Fruit fly (Drosophila melanogaster) whole organism, embryonic: ENCODE results near the gene Cyp4ac1.

ENCODE experiments used
- Bgb ChIP-seq: fragments of 200-800 bp; sonication (Bioruptor generic); IDR thresholded peaks from 2 replicates; pipeline ENCODE4 v1.3.6; 2022; ENCODE audit warnings: missing biosample characterization, missing genetic modification characterization; ENCODE audit not compliant: partially characterized antibody
- Blimp-1 ChIP-seq: fragments of 200-800 bp; sonication (Bioruptor generic); optimal IDR thresholded peaks from 3 replicates; lab custom pipeline; 2018; ENCODE audit warnings: missing biosample characterization, missing genetic modification characterization, mild to moderate bottlenecking, moderate library complexity, missing genetic modification reagents
- CG10267 ChIP-seq: fragments of 200-800 bp; sonication (Bioruptor generic); optimal IDR thresholded peaks from 2 replicates; lab custom pipeline; 2018; ENCODE audit warnings: missing biosample characterization, mild to moderate bottlenecking, missing genetic modification characterization, moderate library complexity
- CG10543 ChIP-seq: fragments of 200-800 bp; sonication (Bioruptor generic); optimal IDR thresholded peaks from 3 replicates; lab custom pipeline; 2017; ENCODE audit warnings: missing biosample characterization, mild to moderate bottlenecking, missing genetic modification characterization, moderate library complexity
- CG10565 ChIP-seq: fragments of 200-800 bp; sonication (Bioruptor generic); optimal IDR thresholded peaks from 3 replicates; lab custom pipeline; 2016; ENCODE audit warnings: missing biosample characterization, mild to moderate bottlenecking, missing genetic modification characterization
- CG11504 ChIP-seq: fragments of 200-800 bp; sonication (Bioruptor generic); optimal IDR thresholded peaks from 3 replicates; lab custom pipeline; 2019; ENCODE audit warnings: missing biosample characterization, mild to moderate bottlenecking, missing genetic modification characterization, moderate library complexity
- CG12299 ChIP-seq: fragments of 200-800 bp; sonication (Bioruptor generic); optimal IDR thresholded peaks from 2 replicates; lab custom pipeline; 2018; ENCODE audit warnings: missing biosample characterization, mild to moderate bottlenecking, missing genetic modification characterization
- CG13123 ChIP-seq: fragments of 200-800 bp; sonication (Bioruptor generic); optimal IDR thresholded peaks from 2 replicates; lab custom pipeline; 2016; ENCODE audit warnings: missing biosample characterization, missing genetic modification characterization
- CG13287 ChIP-seq: fragments of 200-800 bp; sonication (Bioruptor generic); IDR thresholded peaks from 2 replicates; pipeline ENCODE4 v1.3.6; 2022; ENCODE audit warnings: missing biosample characterization, missing genetic modification characterization; ENCODE audit not compliant: partially characterized antibody
- CG14710 ChIP-seq: fragments of 200-800 bp; sonication (Bioruptor generic); optimal IDR thresholded peaks from 3 replicates; lab custom pipeline; 2019; ENCODE audit warnings: missing biosample characterization, mild to moderate bottlenecking, missing genetic modification characterization, moderate library complexity
- CG15601 ChIP-seq: fragments of 200-800 bp; sonication (Bioruptor generic); optimal IDR thresholded peaks from 3 replicates; lab custom pipeline; 2019; ENCODE audit warnings: missing biosample characterization, mild to moderate bottlenecking, missing genetic modification characterization, moderate library complexity
- CG17359 ChIP-seq: fragments of 200-800 bp; sonication (Bioruptor generic); optimal IDR thresholded peaks from 3 replicates; lab custom pipeline; 2018; ENCODE audit warnings: missing biosample characterization, mild to moderate bottlenecking, missing genetic modification characterization, moderate library complexity
- CG17912 ChIP-seq: fragments of 200-800 bp; sonication (Bioruptor generic); optimal IDR thresholded peaks from 2 replicates; lab custom pipeline; 2018; ENCODE audit warnings: missing biosample characterization, mild to moderate bottlenecking, missing genetic modification characterization
- CG2199 ChIP-seq: fragments of 200-800 bp; sonication (Bioruptor generic); IDR thresholded peaks from 3 replicates; pipeline ENCODE4 v1.3.6; 2022; ENCODE audit warnings: missing biosample characterization, missing genetic modification characterization
- CG31365 ChIP-seq: fragments of 200-800 bp; sonication (Bioruptor generic); optimal IDR thresholded peaks from 2 replicates; lab custom pipeline; 2018; ENCODE audit warnings: missing biosample characterization, mild to moderate bottlenecking, missing genetic modification characterization
- CG3726 ChIP-seq: fragments of 200-800 bp; sonication (Bioruptor generic); IDR thresholded peaks from 3 replicates; pipeline ENCODE4, ENCODE4 v1.3.6; 2022; ENCODE audit warnings: missing biosample characterization, missing genetic modification characterization
- CG3838 ChIP-seq: fragments of 200-800 bp; sonication (Bioruptor generic); optimal IDR thresholded peaks from 3 replicates; lab custom pipeline; 2016; ENCODE audit warnings: missing biosample characterization, missing genetic modification characterization
- CG4424 ChIP-seq: fragments of 200-800 bp; sonication (Bioruptor generic); optimal IDR thresholded peaks from 3 replicates; lab custom pipeline; 2016; ENCODE audit warnings: missing biosample characterization, missing genetic modification characterization
- CG5180 ChIP-seq: fragments of 200-800 bp; sonication (Bioruptor generic); optimal IDR thresholded peaks from 3 replicates; lab custom pipeline; 2017; ENCODE audit warnings: missing biosample characterization, missing genetic modification characterization, mild to moderate bottlenecking, moderate library complexity, missing genetic modification reagents
- CG8359 ChIP-seq: fragments of 200-800 bp; sonication (Bioruptor generic); optimal IDR thresholded peaks from 2 replicates; lab custom pipeline; 2017; ENCODE audit warnings: missing biosample characterization, mild to moderate bottlenecking, missing genetic modification characterization, borderline replicate concordance
- CG9932 ChIP-seq: fragments of 200-800 bp; sonication (Bioruptor generic); IDR thresholded peaks from 2 replicates; pipeline ENCODE4 v1.3.6; 2022; ENCODE audit warnings: missing biosample characterization, missing genetic modification characterization
- CTCF ChIP-seq: fragments of 200-800 bp; sonication (Bioruptor generic); optimal IDR thresholded peaks from 2 replicates; lab custom pipeline; 2017; ENCODE audit warnings: missing biosample characterization, mild to moderate bottlenecking, missing genetic modification characterization, moderate library complexity
- D ChIP-seq, 2 experiments: fragments of 200-800 bp in 1 of 2; fragments of >200 bp in 1 of 2; sonication (Bioruptor generic) in 1 of 2; optimal IDR thresholded peaks; 2 replicates in 1 of 2; 3 replicates in 1 of 2; lab custom pipeline; 2017; ENCODE audit warnings: mild to moderate bottlenecking in 1 of 2, missing biosample characterization in 1 of 2, missing genetic modification characterization in 1 of 2, missing genetic modification reagents in 1 of 2
- D19A ChIP-seq: fragments of 200-800 bp; optimal IDR thresholded peaks from 3 replicates; lab custom pipeline; 2019; ENCODE audit warnings: missing biosample characterization, mild to moderate bottlenecking, missing genetic modification characterization, moderate library complexity
- Dfd ChIP-seq, 2 experiments: fragments of >200 bp; optimal IDR thresholded peaks; 2 replicates each; lab custom pipeline; 2017; ENCODE audit warnings: missing biosample characterization in 2 of 2, missing genetic modification characterization in 2 of 2
- Eip74EF ChIP-seq, 2 experiments: fragments of 200-800 bp in 1 of 2; fragments of >200 bp in 1 of 2; sonication (Bioruptor generic) in 1 of 2; optimal IDR thresholded peaks; 2 replicates each; lab custom pipeline; 2017 to 2019; ENCODE audit warnings: missing biosample characterization in 2 of 2, missing genetic modification characterization in 2 of 2, mild to moderate bottlenecking in 1 of 2, moderate library complexity in 1 of 2
- HmgZ ChIP-seq: fragments of 200-800 bp; sonication (Bioruptor generic); optimal IDR thresholded peaks from 2 replicates; lab custom pipeline; 2018; ENCODE audit warnings: missing biosample characterization, mild to moderate bottlenecking, missing genetic modification characterization
- Opbp ChIP-seq: fragments of 200-800 bp; sonication (Bioruptor generic); IDR thresholded peaks from 3 replicates; pipeline ENCODE4 v1.3.6; 2022; ENCODE audit warnings: missing biosample characterization, missing genetic modification characterization; ENCODE audit not compliant: partially characterized antibody
- PHDP ChIP-seq: fragments of 200-800 bp; sonication (Bioruptor generic); optimal IDR thresholded peaks from 3 replicates; lab custom pipeline; 2018; ENCODE audit warnings: missing biosample characterization, mild to moderate bottlenecking, missing genetic modification characterization, moderate library complexity
- Six4 ChIP-seq: fragments of 200-800 bp; sonication (Bioruptor generic); optimal IDR thresholded peaks from 2 replicates; lab custom pipeline; 2016; ENCODE audit warnings: missing biosample characterization, missing genetic modification characterization
- Xrp1 ChIP-seq: fragments of 200-800 bp; sonication (Bioruptor generic); IDR thresholded peaks from 2 replicates; pipeline ENCODE4 v1.3.6; 2022; ENCODE audit warnings: missing biosample characterization, missing genetic modification characterization
- YL-1 ChIP-seq: fragments of 200-800 bp; sonication (Bioruptor generic); optimal IDR thresholded peaks from 3 replicates; lab custom pipeline; 2017; ENCODE audit warnings: missing biosample characterization, mild to moderate bottlenecking, missing genetic modification characterization
- amos ChIP-seq: fragments of 200-800 bp; sonication (Bioruptor generic); IDR thresholded peaks from 2 replicates; pipeline ENCODE4 v1.3.6; 2022; ENCODE audit warnings: missing biosample characterization, missing genetic modification characterization; ENCODE audit not compliant: partially characterized antibody
- bsh ChIP-seq, 2 experiments: fragments of 200-800 bp; sonication (Bioruptor generic); optimal IDR thresholded peaks; 2 replicates each; lab custom pipeline; 2017 to 2018; ENCODE audit warnings: mild to moderate bottlenecking in 2 of 2, missing biosample characterization in 2 of 2, missing genetic modification characterization in 2 of 2, moderate library complexity in 1 of 2
- ci ChIP-seq: fragments of 200-800 bp; sonication (Bioruptor generic); IDR thresholded peaks from 3 replicates; pipeline ENCODE4 v1.3.6; 2022; ENCODE audit warnings: missing biosample characterization, missing genetic modification characterization
- crc ChIP-seq: fragments of 200-800 bp; sonication (Bioruptor generic); optimal IDR thresholded peaks from 2 replicates; lab custom pipeline; 2016; ENCODE audit warnings: missing biosample characterization, missing genetic modification characterization
- fd96Cb ChIP-seq: fragments of 200-800 bp; sonication (Bioruptor generic); optimal IDR thresholded peaks from 2 replicates; lab custom pipeline; 2018; ENCODE audit warnings: missing biosample characterization, mild to moderate bottlenecking, missing genetic modification characterization, moderate library complexity
- gro ChIP-seq: fragments of 200-800 bp; sonication (Bioruptor generic); optimal IDR thresholded peaks from 2 replicates; lab custom pipeline; 2016; ENCODE audit warnings: missing biosample characterization, missing genetic modification characterization
- insv ChIP-seq, 2 experiments: fragments of 200-800 bp; sonication (Bioruptor generic); optimal IDR thresholded peaks; 3 replicates each; lab custom pipeline; 2016 to 2018; ENCODE audit warnings: missing biosample characterization in 2 of 2, missing genetic modification characterization in 2 of 2
- jing ChIP-seq: fragments of 200-800 bp; sonication (Bioruptor generic); optimal IDR thresholded peaks from 2 replicates; lab custom pipeline; 2018; ENCODE audit warnings: missing biosample characterization, mild to moderate bottlenecking, missing genetic modification characterization
- nerfin-1 ChIP-seq: fragments of 200-800 bp; sonication (Bioruptor generic); optimal IDR thresholded peaks from 3 replicates; lab custom pipeline; 2019; ENCODE audit warnings: missing biosample characterization, mild to moderate bottlenecking, missing genetic modification characterization, moderate library complexity
- pita ChIP-seq: fragments of 200-800 bp; sonication (Bioruptor generic); optimal IDR thresholded peaks from 2 replicates; lab custom pipeline; 2017; ENCODE audit warnings: missing biosample characterization, mild to moderate bottlenecking, missing genetic modification characterization
- sd ChIP-seq: fragments of 200-800 bp; sonication (Bioruptor generic); optimal IDR thresholded peaks from 3 replicates; lab custom pipeline; 2018; ENCODE audit warnings: missing biosample characterization, mild to moderate bottlenecking, missing genetic modification characterization, moderate library complexity
- zf30C ChIP-seq: fragments of 200-800 bp; sonication (Bioruptor generic); optimal IDR thresholded peaks from 3 replicates; lab custom pipeline; 2018; ENCODE audit warnings: missing biosample characterization, mild to moderate bottlenecking, missing genetic modification characterization

The Cyp4ac1 gene

DNA sequence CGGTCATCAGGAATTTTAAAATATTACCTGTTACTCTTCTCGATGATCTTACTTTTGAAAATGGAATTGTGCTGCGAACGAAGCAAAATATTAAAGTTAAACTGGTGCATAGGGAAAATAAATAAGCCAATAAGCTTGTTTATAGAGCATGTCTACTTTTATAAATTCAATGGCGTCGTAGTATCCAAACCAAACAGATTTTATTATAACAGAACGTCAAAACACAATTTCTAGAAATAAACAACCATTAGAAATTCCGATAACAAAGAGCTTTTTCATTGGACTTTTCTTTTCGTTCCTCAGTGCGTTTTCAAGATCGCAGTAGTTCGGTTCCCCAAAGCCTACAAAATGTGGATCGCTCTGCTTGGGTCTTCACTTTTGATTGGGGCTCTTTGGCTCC is 4.4 kb downstream of the Cyp4ac1 start, which contains the start of gene Cyp4ac3:
Cyp4ac3 (plus strand) TSS at position 301 of the 400 bp plus-strand sequence.
- no peak for TF ChIP-seq CG9932 (GFP tag; lab: Robert Waterston, UW)
- peak; percentile 41 for TF ChIP-seq Blimp-1 (GFP tag; lab: Kevin White, UChicago)
- TF ChIP-seq, all 482 proteins: peak for 1

DNA sequence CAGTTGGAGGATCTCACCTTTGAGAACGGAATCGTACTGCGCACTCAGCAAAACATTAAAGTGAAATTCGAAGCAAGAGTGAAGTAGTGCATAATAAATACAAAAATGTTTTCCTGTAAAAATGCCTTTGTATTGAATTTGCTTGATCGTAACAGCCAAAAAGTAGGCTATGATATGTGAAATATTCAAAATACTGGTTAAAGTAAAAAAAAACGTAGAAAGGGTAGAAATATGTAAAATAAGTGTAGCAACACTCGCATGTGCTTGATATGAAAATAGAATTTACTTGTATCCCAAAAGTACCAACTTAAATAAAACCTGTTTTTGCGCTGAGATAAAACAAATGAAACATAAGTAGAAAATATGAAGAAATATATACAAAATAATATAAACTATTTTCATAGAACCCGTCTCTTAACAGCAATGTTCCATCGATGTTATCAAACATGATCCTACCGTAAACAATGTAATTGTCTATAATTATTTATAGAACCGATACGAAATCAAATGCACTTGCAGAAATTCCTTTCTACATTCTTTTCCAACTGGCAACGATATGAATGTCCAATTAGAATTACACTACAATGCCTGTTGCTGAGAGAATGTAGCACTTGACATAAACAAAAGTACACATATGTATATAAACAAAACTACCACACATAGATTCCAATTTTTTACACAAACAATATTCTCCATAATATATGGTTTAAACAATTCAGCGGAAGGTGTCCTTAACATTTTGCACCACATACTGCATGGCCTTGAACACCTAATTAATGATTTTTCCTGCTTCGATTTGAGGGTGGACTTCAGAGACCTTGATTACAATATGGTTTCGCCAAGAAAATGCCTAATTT is 6.6 kb downstream of the Cyp4ac1 start:
- TF ChIP-seq CG8359 (GFP tag; lab: Kevin White, UChicago) (peak; percentile 4), Bgb (GFP tag; lab: Robert Waterston, UW) (peak; percentile 57), crc (GFP tag; lab: Kevin White, UChicago) (no peak), CG10543 (no peak), PHDP (tag; lab: Kevin White, UChicago) (peak; percentile 3), CG3838 (GFP tag; lab: Kevin White, UChicago) (no peak), fd96Cb (peak; percentile 5), gro (GFP tag; lab: Kevin White, UChicago) (no peak), amos (GFP tag; lab: Robert Waterston, UW) (peak; percentile 58), pita (GFP tag; lab: Kevin White, UChicago) (peak; percentile 22), jing (GFP tag; lab: Kevin White, UChicago) (no peak), CG17912 (GFP tag; lab: Kevin White, UChicago) (no peak), Six4 (GFP tag; lab: Kevin White, UChicago) (no peak), HmgZ (tag; lab: Kevin White, UChicago) (peak; percentile 3), CG10565 (no peak), CG4424 (no peak), CG11504 (peak; percentile 69), CG13287 (GFP tag; lab: Robert Waterston, UW) (peak; percentile 39; the same call in 1 of the 2 replicates), zf30C (GFP tag; lab: Kevin White, UChicago) (peak; percentile 79), CG2199 (GFP tag; lab: Robert Waterston, UW) (peak; percentile 90), CG13123 (GFP tag; lab: Kevin White, UChicago) (no peak), CG12299 (tag; lab: Kevin White, UChicago) (peak; percentile 24), CG10267 (tag; lab: Kevin White, UChicago) (no peak), CG3726 (no peak), sd (tag; lab: Kevin White, UChicago) (peak; percentile 34), CG31365 (tag; lab: Kevin White, UChicago) (no peak), CG5180 (GFP tag; lab: Kevin White, UChicago) (peak; percentile 42), D (optimal IDR thresholded peaks at IDR 0.05; lab: Kevin White, UChicago) (no peak), D (GFP tag; optimal IDR thresholded peaks at IDR 0.05; lab: Kevin White, UChicago) (peak; percentile 11), Xrp1 (0 out of 2 replicates have a peak, but pooled peaks have one; percentile 14), Opbp (0 out of 3 replicates have a peak, but pooled peaks have one; percentile 24), D19A (tag; lab: Kevin White, UChicago) (peak; percentile 1), ci (GFP tag; lab: Robert Waterston, UW) (no peak), CG17359 (peak; percentile 3), CG14710 (peak; percentile 7), CTCF (GFP tag; lab: Kevin White, UChicago) (peak; percentile 79), YL-1 (GFP tag; lab: Kevin White, UChicago) (peak; percentile 13), nerfin-1 (tag; lab: Kevin White, UChicago) (peak; percentile 5), Eip74EF (GFP tag; optimal IDR thresholded peaks at IDR 0.05; lab: Kevin White, UChicago) (peak in 1 of 2 experiments; percentile 4), CG15601 (tag; lab: Kevin White, UChicago) (peak; percentile 37), insv (GFP tag; optimal IDR thresholded peaks at IDR 0.05; lab: Kevin White, UChicago) (peak; percentile 65 to 96), Dfd (GFP tag; optimal IDR thresholded peaks at IDR 0.05; lab: Kevin White, UChicago) (no peak), bsh (GFP tag; optimal IDR thresholded peaks at IDR 0.05; lab: Kevin White, UChicago) (peak in 1 of 2 experiments; percentile 20)
